Worm (Caenorhabditis elegans): ENCODE measurements around the gene Y38H6C.18.
"Not testable (repeated sequence)": the region's sequence is repeated elsewhere in the genome, so short reads cannot be mapped to it uniquely, and the experiment has no call there.

Gene Y38H6C.18

DNA sequence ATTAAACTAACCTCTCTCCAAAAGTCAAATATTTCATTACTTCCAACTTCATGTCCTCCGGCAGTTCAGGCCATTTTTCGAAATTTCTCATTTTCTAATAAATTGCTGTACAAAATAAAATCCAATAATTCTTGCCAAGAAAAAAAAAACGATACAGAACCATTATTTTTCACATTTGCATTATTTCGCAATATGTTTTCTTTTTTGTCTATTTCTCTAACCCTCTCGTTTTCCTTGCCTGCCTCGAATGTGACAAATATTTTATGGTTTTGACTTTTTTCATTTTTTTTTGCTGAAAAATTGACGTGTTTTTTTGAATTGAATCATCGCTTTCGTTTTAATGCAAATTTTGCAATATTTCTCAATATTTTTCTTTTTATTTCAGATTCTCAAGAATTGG is 24.7 kb downstream of the Y38H6C.18 start, which contains the start of the genes Y38H6C.9 and fbxa-150:
Gene Y38H6C.9 (minus strand): TSS at position 52 of the 400 bp plus-strand sequence.
Gene fbxa-150 (plus strand): TSS at position 380 of the 400 bp plus-strand sequence.
- TF ChIP-seq unc-55 (GFP tag; optimal IDR thresholded peaks at IDR 0.05), result peak; percentile 65
- TF ChIP-seq fos-1 (tag; optimal IDR thresholded peaks at IDR 0.05), result peak; percentile 23
- no peak for TF ChIP-seq nhr-237 (tag; optimal IDR thresholded peaks at IDR 0.05)
- TF ChIP-seq aly-2 (tag; optimal IDR thresholded peaks at IDR 0.05), result no peak
- peak; percentile 75 for TF ChIP-seq C34F6.9 (tag; optimal IDR thresholded peaks at IDR 0.05)
- TF ChIP-seq ztf-11 (tag; optimal IDR thresholded peaks at IDR 0.05), result no peak
- no peak for TF ChIP-seq blmp-1 (tag; optimal IDR thresholded peaks at IDR 0.05; ENCODE audit: insufficient read depth)
- no peak for TF ChIP-seq elt-1 (tag; optimal IDR thresholded peaks at IDR 0.05)
- no peak for TF ChIP-seq alr-1 (tag; optimal IDR thresholded peaks at IDR 0.05)

DNA sequence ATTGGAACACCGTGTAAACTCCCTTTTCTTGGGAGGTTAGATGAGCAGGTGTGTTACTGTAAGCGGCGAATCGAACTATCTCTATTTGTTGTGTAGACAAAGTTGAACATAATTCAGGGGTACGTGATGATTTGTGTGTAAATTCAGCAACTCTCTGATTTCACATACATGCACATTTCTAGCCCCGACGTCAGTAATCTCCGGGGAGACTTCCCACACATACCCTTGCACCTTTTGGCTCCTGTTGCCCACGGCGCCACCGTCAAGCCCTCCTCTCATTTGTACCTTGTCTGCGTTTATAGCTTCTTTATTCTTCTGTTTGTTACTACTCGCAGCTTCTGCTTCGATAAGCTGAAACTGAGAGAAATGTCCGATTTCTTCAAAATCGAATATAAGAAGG is 28.0 kb downstream of the Y38H6C.18 start, which contains the start of gene Y38H6C.25:
Gene Y38H6C.25 (plus strand): TSS at position 301 of the 400 bp plus-strand sequence.
- TF ChIP-seq nhr-237 (tag; optimal IDR thresholded peaks at IDR 0.05) (no peak), lin-13 (GFP tag; optimal IDR thresholded peaks at IDR 0.05) (no peak), crh-2 (tag; optimal IDR thresholded peaks at IDR 0.05) (no peak), F13H6.1 (tag; optimal IDR thresholded peaks at IDR 0.05) (no peak), egl-27 (tag; optimal IDR thresholded peaks at IDR 0.05) (no peak), ceh-16 (tag; optimal IDR thresholded peaks at IDR 0.05) (no peak), lin-39 (tag; optimal IDR thresholded peaks at IDR 0.05) (no peak), gmeb-1 (tag; optimal IDR thresholded peaks at IDR 0.05) (no peak), unc-62 (GFP tag; optimal IDR thresholded peaks at IDR 0.05) (no peak), skn-1 (tag; optimal IDR thresholded peaks at IDR 0.05) (no peak), elt-3 (tag; optimal IDR thresholded peaks at IDR 0.05) (no peak), R02D3.7 (tag; optimal IDR thresholded peaks at IDR 0.05) (no peak), nhr-129 (tag; optimal IDR thresholded peaks at IDR 0.05) (no peak)

DNA sequence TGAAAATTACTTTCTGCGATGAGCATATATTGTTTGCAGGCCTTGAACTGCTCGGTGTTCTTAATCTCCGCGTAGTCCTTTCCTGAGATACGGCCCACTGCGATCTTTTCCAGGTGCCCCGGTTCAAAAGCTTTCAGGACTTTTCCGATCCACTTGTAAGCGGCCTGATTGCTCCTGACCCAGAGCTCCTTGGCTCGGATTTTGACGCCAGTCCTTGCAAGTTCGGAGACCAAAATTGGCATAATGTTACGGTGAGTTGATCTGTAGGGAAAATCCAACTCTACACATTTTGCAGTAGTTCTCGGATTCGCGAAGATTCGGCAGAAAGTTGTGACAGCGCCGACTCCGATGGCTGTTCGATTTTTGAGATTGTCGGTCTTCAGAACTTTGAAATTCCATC is 29.9 kb downstream of the Y38H6C.18 start:
- TF ChIP-seq ceh-16 (tag; optimal IDR thresholded peaks at IDR 0.05) (no peak), C34F6.9 (tag; optimal IDR thresholded peaks at IDR 0.05) (no peak), zag-1 (tag; optimal IDR thresholded peaks at IDR 0.05) (no peak), lsy-2 (tag; optimal IDR thresholded peaks at IDR 0.05) (no peak), ztf-11 (tag; optimal IDR thresholded peaks at IDR 0.05) (no peak), ama-1 (optimal IDR thresholded peaks at IDR 0.05) (no peak), alr-1 (tag; optimal IDR thresholded peaks at IDR 0.05) (no peak), nhr-6 (tag; optimal IDR thresholded peaks at IDR 0.05) (no peak)

DNA sequence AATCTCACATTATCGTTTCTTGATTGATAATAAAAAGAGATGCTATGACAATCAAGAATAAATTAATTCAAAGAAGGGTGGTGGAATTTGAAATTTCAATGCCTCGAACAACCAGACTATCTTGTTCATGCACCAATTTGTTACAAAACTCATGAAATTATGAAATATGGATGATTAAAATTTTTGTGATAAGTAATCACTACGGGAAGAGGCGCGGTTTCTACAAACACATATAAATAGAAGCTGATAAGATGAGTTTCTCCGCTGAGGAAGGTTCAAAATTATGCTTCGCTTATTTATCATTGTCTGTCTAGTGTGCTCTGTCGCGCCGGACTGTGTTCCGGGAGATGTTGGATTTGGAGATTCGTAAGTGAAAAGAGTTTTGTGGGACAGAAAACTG is 32.5 kb downstream of the Y38H6C.18 start:
- TF ChIP-seq unc-62 (GFP tag; optimal IDR thresholded peaks at IDR 0.05), result no peak
- TF ChIP-seq snpc-4 (tag; optimal IDR thresholded peaks at IDR 0.05), result no peak
- TF ChIP-seq fos-1 (tag; optimal IDR thresholded peaks at IDR 0.05), result peak; percentile 63
- TF ChIP-seq sem-4 (tag; optimal IDR thresholded peaks at IDR 0.05), result no peak
- TF ChIP-seq unc-39 (tag; optimal IDR thresholded peaks at IDR 0.05), result no peak
- TF ChIP-seq peb-1 (tag; optimal IDR thresholded peaks at IDR 0.05), result no peak
- TF ChIP-seq ztf-1 (GFP tag; conservative IDR thresholded peaks at IDR 0.05), result no peak

DNA sequence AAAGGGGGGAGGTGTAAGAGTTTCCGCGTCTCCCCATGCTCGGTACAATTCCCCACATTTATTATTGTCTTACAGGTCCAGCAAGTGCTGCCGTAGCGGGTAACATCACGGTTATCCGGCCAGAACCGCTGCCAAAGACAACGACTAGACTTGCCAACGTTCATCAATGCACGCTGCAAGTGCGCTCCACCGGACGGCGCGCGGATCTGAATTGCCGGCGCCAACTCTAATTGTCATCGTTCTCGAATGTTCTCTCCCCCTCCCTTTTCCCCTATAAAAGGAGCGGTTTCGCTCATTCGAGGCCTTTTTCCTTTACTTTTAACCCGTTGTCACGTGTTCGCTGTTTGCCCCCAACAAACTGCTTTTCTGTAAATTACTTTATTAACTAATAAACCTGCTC is 33.3 kb downstream of the Y38H6C.18 start, which contains the start of gene Y38H6C.8:
Gene Y38H6C.8 (plus strand): TSS at position 301 of the 400 bp plus-strand sequence.
- not testable (repeated sequence) for TF ChIP-seq ceh-82 (tag; optimal IDR thresholded peaks at IDR 0.05); skn-1 (tag; optimal IDR thresholded peaks at IDR 0.05); unc-55 (GFP tag; optimal IDR thresholded peaks at IDR 0.05)

DNA sequence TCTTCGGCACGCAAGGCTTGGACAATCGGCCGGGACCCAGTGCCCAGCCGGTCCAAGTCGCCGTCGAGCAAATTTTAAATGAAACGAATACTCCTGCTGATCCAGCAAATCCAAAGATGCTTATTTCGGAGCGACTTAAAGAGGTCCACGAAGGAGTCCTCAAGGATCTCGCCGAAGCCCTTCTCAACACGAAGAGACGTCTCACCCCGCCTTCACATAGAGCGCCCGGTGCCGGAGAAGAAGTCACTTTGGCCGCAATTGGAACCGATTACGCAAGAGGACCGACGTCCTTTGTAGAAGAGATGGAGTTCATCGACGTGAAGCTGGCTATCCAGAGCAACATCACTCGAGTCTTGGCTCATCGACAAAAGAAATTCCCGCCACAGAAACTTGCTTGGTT is 37.5 kb downstream of the Y38H6C.18 start:
- TF ChIP-seq ZK546.5 (tag; optimal IDR thresholded peaks at IDR 0.05) (no peak), nhr-129 (tag; optimal IDR thresholded peaks at IDR 0.05) (no peak), alr-1 (tag; optimal IDR thresholded peaks at IDR 0.05) (no peak), fos-1 (tag; optimal IDR thresholded peaks at IDR 0.05) (no peak), mdl-1 (tag; optimal IDR thresholded peaks at IDR 0.05) (no peak), ama-1 (optimal IDR thresholded peaks at IDR 0.05) (no peak), nhr-21 (tag; optimal IDR thresholded peaks at IDR 0.05) (no peak)
